Fruit fly (Drosophila melanogaster) whole organism, embryonic: ENCODE data around the gene CG11263.

Source experiments
- ATbp ChIP-seq: fragments of 200-800 bp; sonication (Bioruptor generic); optimal IDR thresholded peaks from 2 replicates; lab custom pipeline; 2017; ENCODE audit warnings: missing biosample characterization, mild to moderate bottlenecking, missing genetic modification characterization, missing genetic modification reagents
- Ada2b ChIP-seq: fragments of 200-800 bp; sonication (Bioruptor generic); IDR thresholded peaks from 2 replicates; pipeline ENCODE4 v1.3.6; 2022; ENCODE audit warnings: missing biosample characterization, missing genetic modification characterization
- Asciz ChIP-seq: fragments of 200-800 bp; sonication (Bioruptor generic); optimal IDR thresholded peaks from 2 replicates; lab custom pipeline; 2017; ENCODE audit warnings: missing biosample characterization, mild to moderate bottlenecking, missing genetic modification characterization, missing genetic modification reagents
- Awh ChIP-seq: fragments of 200-800 bp; sonication (Bioruptor generic); IDR thresholded peaks from 2 replicates; pipeline ENCODE4, ENCODE4 v1.3.6; 2022; ENCODE audit warnings: missing biosample characterization, missing genetic modification characterization
- CG10543 ChIP-seq: fragments of 200-800 bp; sonication (Bioruptor generic); optimal IDR thresholded peaks from 3 replicates; lab custom pipeline; 2017; ENCODE audit warnings: missing biosample characterization, mild to moderate bottlenecking, missing genetic modification characterization, moderate library complexity
- CG12219 ChIP-seq: fragments of 200-800 bp; sonication (Bioruptor generic); optimal IDR thresholded peaks from 3 replicates; lab custom pipeline; 2018; ENCODE audit warnings: missing biosample characterization, mild to moderate bottlenecking, missing genetic modification characterization
- CG12299 ChIP-seq: fragments of 200-800 bp; sonication (Bioruptor generic); optimal IDR thresholded peaks from 2 replicates; lab custom pipeline; 2018; ENCODE audit warnings: missing biosample characterization, mild to moderate bottlenecking, missing genetic modification characterization
- CG12769 ChIP-seq: fragments of 200-800 bp; sonication (Bioruptor generic); optimal IDR thresholded peaks from 2 replicates; lab custom pipeline; 2019; ENCODE audit warnings: missing biosample characterization, mild to moderate bottlenecking, missing genetic modification characterization, moderate library complexity
- CG12942 ChIP-seq: fragments of 200-800 bp; sonication (Bioruptor generic); optimal IDR thresholded peaks from 3 replicates; lab custom pipeline; 2016; ENCODE audit warnings: missing biosample characterization, missing genetic modification characterization
- CG14965 ChIP-seq: fragments of 200-800 bp; sonication (Bioruptor generic); optimal IDR thresholded peaks from 2 replicates; lab custom pipeline; 2016; ENCODE audit warnings: missing biosample characterization, missing genetic modification characterization, borderline replicate concordance
- CG15601 ChIP-seq: fragments of 200-800 bp; sonication (Bioruptor generic); optimal IDR thresholded peaks from 3 replicates; lab custom pipeline; 2019; ENCODE audit warnings: missing biosample characterization, mild to moderate bottlenecking, missing genetic modification characterization, moderate library complexity
- CG30431 ChIP-seq: fragments of 200-800 bp; sonication (Bioruptor generic); optimal IDR thresholded peaks from 2 replicates; lab custom pipeline; 2017; ENCODE audit warnings: missing biosample characterization, missing genetic modification characterization
- CG31224 ChIP-seq: fragments of 200-800 bp; sonication (Bioruptor generic); IDR thresholded peaks from 2 replicates; pipeline ENCODE4 v1.3.6; 2022; ENCODE audit warnings: missing biosample characterization, missing genetic modification characterization
- CG32772 ChIP-seq: fragments of 200-800 bp; sonication (Bioruptor generic); IDR thresholded peaks from 2 replicates; pipeline ENCODE4 v1.3.6; 2022; ENCODE audit warnings: missing biosample characterization, missing genetic modification characterization
- CG3838 ChIP-seq: fragments of 200-800 bp; sonication (Bioruptor generic); optimal IDR thresholded peaks from 3 replicates; lab custom pipeline; 2016; ENCODE audit warnings: missing biosample characterization, missing genetic modification characterization
- CG42726 ChIP-seq: fragments of 200-800 bp; sonication (Bioruptor generic); IDR thresholded peaks from 2 replicates; pipeline ENCODE4 v1.3.6; 2022; ENCODE audit warnings: missing biosample characterization, missing genetic modification characterization; ENCODE audit not compliant: partially characterized antibody
- CG6254 ChIP-seq: fragments of 200-800 bp; sonication (Bioruptor generic); optimal IDR thresholded peaks from 3 replicates; lab custom pipeline; 2017; ENCODE audit warnings: mild to moderate bottlenecking, missing biosample characterization, missing genetic modification reagents, missing genetic modification characterization
- CG6813 ChIP-seq: fragments of 200-800 bp; sonication (Bioruptor generic); optimal IDR thresholded peaks from 2 replicates; lab custom pipeline; 2017; ENCODE audit warnings: missing biosample characterization, missing genetic modification characterization, mild to moderate bottlenecking, moderate library complexity, missing genetic modification reagents
- CG9817 ChIP-seq: fragments of 200-800 bp; sonication (Bioruptor generic); optimal IDR thresholded peaks from 2 replicates; lab custom pipeline; 2018; ENCODE audit warnings: missing biosample characterization, mild to moderate bottlenecking, missing genetic modification characterization, moderate library complexity
- Chrac-16 ChIP-seq: fragments of 200-800 bp; sonication (Bioruptor generic); optimal IDR thresholded peaks from 3 replicates; lab custom pipeline; 2016; ENCODE audit warnings: missing biosample characterization, missing genetic modification characterization
- CkIIα-i1 ChIP-seq: fragments of 200-800 bp; sonication (Bioruptor generic); IDR thresholded peaks from 2 replicates; pipeline ENCODE4 v1.3.6; 2022; ENCODE audit warnings: missing biosample characterization, missing genetic modification characterization
- Doc2 ChIP-seq: fragments of 200-800 bp; sonication (Bioruptor generic); IDR thresholded peaks from 2 replicates; pipeline ENCODE4 v1.3.6; 2022; ENCODE audit warnings: missing biosample characterization, missing genetic modification characterization
- HHEX ChIP-seq: fragments of 200-800 bp; sonication (Bioruptor generic); optimal IDR thresholded peaks from 3 replicates; lab custom pipeline; 2017; ENCODE audit warnings: missing biosample characterization, mild to moderate bottlenecking, missing genetic modification characterization, missing genetic modification reagents
- HLH4C ChIP-seq: fragments of 200-800 bp; sonication (Bioruptor generic); IDR thresholded peaks from 3 replicates; pipeline ENCODE4 v1.3.6; 2022; ENCODE audit warnings: missing biosample characterization, missing genetic modification characterization; ENCODE audit not compliant: partially characterized antibody
- Hr78 ChIP-seq, 2 experiments: fragments of 200-800 bp in 1 of 2; fragments of >200 bp in 1 of 2; sonication (Bioruptor generic) in 1 of 2; optimal IDR thresholded peaks; 2 replicates each; lab custom pipeline; 2017 to 2019; ENCODE audit warnings: missing biosample characterization in 2 of 2, missing genetic modification characterization in 2 of 2, mild to moderate bottlenecking in 1 of 2, moderate library complexity in 1 of 2
- Pdp1 ChIP-seq, 2 experiments: fragments of 200-800 bp; sonication (Bioruptor generic); optimal IDR thresholded peaks; 3 replicates each; lab custom pipeline; 2016; ENCODE audit warnings: missing biosample characterization in 2 of 2, missing genetic modification characterization in 2 of 2, mild to moderate bottlenecking in 1 of 2, moderate library complexity in 1 of 2
- Ptx1 ChIP-seq: fragments of 200-800 bp; sonication (Bioruptor generic); IDR thresholded peaks from 2 replicates; pipeline ENCODE4 v1.3.6; 2022; ENCODE audit warnings: missing biosample characterization, missing genetic modification characterization
- chif ChIP-seq, 2 experiments: fragments of 200-800 bp; sonication (Bioruptor generic); optimal IDR thresholded peaks; 3 replicates each; lab custom pipeline; 2016; ENCODE audit warnings: missing biosample characterization in 2 of 2, missing genetic modification characterization in 2 of 2
- crol ChIP-seq: fragments of 200-800 bp; sonication (Bioruptor generic); IDR thresholded peaks from 2 replicates; pipeline ENCODE4 v1.3.6; 2022; ENCODE audit warnings: missing biosample characterization, missing genetic modification characterization
- cwo ChIP-seq: fragments of 200-800 bp; sonication (Bioruptor generic); optimal IDR thresholded peaks from 3 replicates; lab custom pipeline; 2017; ENCODE audit warnings: missing biosample characterization, missing genetic modification characterization, mild to moderate bottlenecking, moderate library complexity, missing genetic modification reagents
- disco-r ChIP-seq: fragments of 200-800 bp; sonication (Bioruptor generic); optimal IDR thresholded peaks from 2 replicates; lab custom pipeline; 2016; ENCODE audit warnings: missing biosample characterization, missing genetic modification characterization
- dm ChIP-seq: fragments of 200-800 bp; sonication (Bioruptor generic); optimal IDR thresholded peaks from 3 replicates; lab custom pipeline; 2016; ENCODE audit warnings: missing biosample characterization, missing genetic modification characterization
- dmrt99B ChIP-seq: fragments of 200-800 bp; sonication (Bioruptor generic); optimal IDR thresholded peaks from 2 replicates; lab custom pipeline; 2018; ENCODE audit warnings: missing biosample characterization, mild to moderate bottlenecking, missing genetic modification characterization, moderate library complexity
- dysf ChIP-seq: fragments of 200-800 bp; sonication (Bioruptor generic); IDR thresholded peaks from 3 replicates; pipeline ENCODE4 v1.3.6; 2022; ENCODE audit warnings: missing biosample characterization, missing genetic modification characterization
- eve ChIP-seq, 2 experiments: fragments of >200 bp; optimal IDR thresholded peaks; 2 replicates each; lab custom pipeline; 2017; ENCODE audit warnings: missing biosample characterization in 2 of 2, missing genetic modification characterization in 2 of 2
- exex ChIP-seq: fragments of 200-800 bp; sonication (Bioruptor generic); optimal IDR thresholded peaks from 4 replicates; lab custom pipeline; 2018; ENCODE audit warnings: missing biosample characterization, mild to moderate bottlenecking, missing genetic modification characterization, moderate library complexity
- her ChIP-seq: fragments of 200-800 bp; sonication (Bioruptor generic); optimal IDR thresholded peaks from 2 replicates; lab custom pipeline; 2016; ENCODE audit warnings: missing biosample characterization, missing genetic modification characterization
- hkb ChIP-seq, 2 experiments: fragments of 200-800 bp in 1 of 2; fragments of >200 bp in 1 of 2; sonication (Bioruptor generic) in 1 of 2; IDR thresholded peaks in 1 of 2; optimal IDR thresholded peaks in 1 of 2; 2 replicates each; pipeline versions ENCODE4 v1.3.6 to Lab custom; 2017 to 2022; ENCODE audit warnings: missing biosample characterization in 1 of 2, missing genetic modification characterization in 1 of 2
- inv ChIP-seq: fragments of 200-800 bp; sonication (Bioruptor generic); IDR thresholded peaks from 2 replicates; pipeline ENCODE4 v1.3.6; 2022; ENCODE audit warnings: missing biosample characterization, missing genetic modification characterization; ENCODE audit not compliant: partially characterized antibody
- kay ChIP-seq: fragments of 200-800 bp; sonication (Bioruptor generic); optimal IDR thresholded peaks from 2 replicates; lab custom pipeline; 2016; ENCODE audit warnings: missing biosample characterization, missing genetic modification characterization
- lilli ChIP-seq: fragments of 200-800 bp; sonication (Bioruptor generic); optimal IDR thresholded peaks from 3 replicates; lab custom pipeline; 2016; ENCODE audit warnings: missing biosample characterization, missing genetic modification characterization
- pita ChIP-seq: fragments of 200-800 bp; sonication (Bioruptor generic); optimal IDR thresholded peaks from 2 replicates; lab custom pipeline; 2017; ENCODE audit warnings: missing biosample characterization, mild to moderate bottlenecking, missing genetic modification characterization
- rib ChIP-seq: fragments of 200-800 bp; sonication (Bioruptor generic); IDR thresholded peaks from 2 replicates; pipeline ENCODE4 v1.3.6; 2022; ENCODE audit warnings: missing biosample characterization, missing genetic modification characterization
- ro ChIP-seq: fragments of 200-800 bp; sonication (Bioruptor generic); IDR thresholded peaks from 2 replicates; pipeline ENCODE4 v1.3.6; 2022; ENCODE audit warnings: missing biosample characterization, missing genetic modification characterization
- tap ChIP-seq: fragments of 200-800 bp; optimal IDR thresholded peaks from 3 replicates; lab custom pipeline; 2019; ENCODE audit warnings: missing biosample characterization, mild to moderate bottlenecking, missing genetic modification characterization, moderate library complexity
- unpg ChIP-seq: fragments of 200-800 bp; sonication (Bioruptor generic); optimal IDR thresholded peaks from 3 replicates; lab custom pipeline; 2018; ENCODE audit warnings: missing biosample characterization, mild to moderate bottlenecking, missing genetic modification characterization, moderate library complexity
- vfl ChIP-seq: fragments of 200-800 bp; sonication (Bioruptor generic); optimal IDR thresholded peaks from 2 replicates; lab custom pipeline; 2016; ENCODE audit warnings: missing biosample characterization, missing genetic modification characterization
- vvl ChIP-seq: fragments of 200-800 bp; sonication (Bioruptor generic); IDR thresholded peaks from 2 replicates; pipeline ENCODE4 v1.3.6; 2022; ENCODE audit warnings: missing biosample characterization, missing genetic modification characterization

Gene CG11263

dm6 chr3L:13022160-13022853, 15.7 kb downstream of the CG11263 start, which contains the start of gene Adk2 (continued):
- TF ChIP-seq unpg: no peak
- peak; percentile 33 for TF ChIP-seq HHEX (GFP tag; lab: Kevin White, UChicago)
- no peak for TF ChIP-seq Doc2 (GFP tag; lab: Robert Waterston, UW)
- TF ChIP-seq dysf (GFP tag; lab: Robert Waterston, UW): peak; percentile 55; the same call in 2 of the 3 replicates
- TF ChIP-seq her (GFP tag; lab: Kevin White, UChicago): no peak
- no peak for TF ChIP-seq rib (GFP tag; lab: Robert Waterston, UW)
- TF ChIP-seq Awh: peak; percentile 50; the same call in 1 of the 2 replicates
- TF ChIP-seq CG42726 (GFP tag; lab: Robert Waterston, UW): 0 out of 2 replicates have a peak, but pooled peaks have one; percentile 56
- peak; percentile 27 for TF ChIP-seq CG10543
- TF ChIP-seq dm: peak; percentile 62
- TF ChIP-seq Pdp1 (GFP tag; optimal IDR thresholded peaks at IDR 0.05; lab: Kevin White, UChicago): peak in 1 of 2 experiments; percentile 89
- no peak for TF ChIP-seq Chrac-16 (GFP tag; lab: Kevin White, UChicago)
- peak; percentile 31; the same call in 1 of the 2 replicates for TF ChIP-seq CG32772 (GFP tag; lab: Robert Waterston, UW)
- TF ChIP-seq CG6813 (GFP tag; lab: Kevin White, UChicago): no peak
- TF ChIP-seq kay (GFP tag; lab: Kevin White, UChicago): peak; percentile 0
- TF ChIP-seq Asciz (GFP tag; lab: Kevin White, UChicago): no peak
- TF ChIP-seq exex (tag; lab: Kevin White, UChicago): peak; percentile 44
- no peak for TF ChIP-seq CG6254 (GFP tag; lab: Kevin White, UChicago)
- no peak for TF ChIP-seq crol (GFP tag; lab: Robert Waterston, UW)
- no peak for TF ChIP-seq inv (GFP tag; lab: Robert Waterston, UW)
- TF ChIP-seq HLH4C (GFP tag; lab: Robert Waterston, UW): no peak
- TF ChIP-seq disco-r (GFP tag; lab: Kevin White, UChicago): no peak
- TF ChIP-seq lilli (GFP tag; lab: Kevin White, UChicago): no peak
- peak; percentile 48 for TF ChIP-seq CG12769 (tag; lab: Kevin White, UChicago)
- TF ChIP-seq CG14965 (GFP tag; lab: Kevin White, UChicago): no peak
- peak; percentile 71 for TF ChIP-seq Ptx1 (GFP tag; lab: Robert Waterston, UW)
- TF ChIP-seq vvl (GFP tag; lab: Robert Waterston, UW): peak; percentile 56
- no peak for TF ChIP-seq dmrt99B (tag; lab: Kevin White, UChicago)
- TF ChIP-seq tap (tag; lab: Kevin White, UChicago): no peak
- no peak for TF ChIP-seq CG9817 (tag; lab: Kevin White, UChicago)
- TF ChIP-seq ATbp: no peak
- TF ChIP-seq Hr78 (GFP tag; optimal IDR thresholded peaks at IDR 0.05; lab: Kevin White, UChicago): no peak
- no peak for TF ChIP-seq hkb (optimal IDR thresholded peaks at IDR 0.05; lab: Kevin White, UChicago)
- 0 out of 2 replicates have a peak, but pooled peaks have one; percentile 26 for TF ChIP-seq hkb (GFP tag; IDR thresholded peaks at IDR 0.05; lab: Robert Waterston, UW)
- TF ChIP-seq chif (GFP tag; optimal IDR thresholded peaks at IDR 0.05; lab: Kevin White, UChicago): no peak
- no peak for TF ChIP-seq vfl (GFP tag; lab: Kevin White, UChicago)
- peak; percentile 26; the same call in 1 of the 2 replicates for TF ChIP-seq CG31224 (GFP tag; lab: Robert Waterston, UW)
- peak; percentile 84 for TF ChIP-seq cwo (GFP tag; lab: Kevin White, UChicago)
- no peak for TF ChIP-seq CG12219 (GFP tag; lab: Kevin White, UChicago)
- TF ChIP-seq CG3838 (GFP tag; lab: Kevin White, UChicago): no peak
- TF ChIP-seq eve (GFP tag; optimal IDR thresholded peaks at IDR 0.05; lab: Kevin White, UChicago): peak in 1 of 2 experiments; percentile 30
- no peak for TF ChIP-seq CG12942 (GFP tag; lab: Kevin White, UChicago)
- 0 out of 2 replicates have a peak, but pooled peaks have one; percentile 27 for TF ChIP-seq ro (GFP tag; lab: Robert Waterston, UW)
- TF ChIP-seq CG15601 (tag; lab: Kevin White, UChicago): no peak
- TF ChIP-seq CG12299 (tag; lab: Kevin White, UChicago): no peak
- peak; percentile 51 for TF ChIP-seq Ada2b (GFP tag; lab: Robert Waterston, UW)
- TF ChIP-seq CkIIα-i1 (GFP tag; lab: Robert Waterston, UW): no peak
- TF ChIP-seq CG30431: no peak
- no peak for TF ChIP-seq pita (GFP tag; lab: Kevin White, UChicago)
